Fruit fly (Drosophila melanogaster): Measurements from ENCODE around the gene CG4069.

Gene CG4069

dm6 chr3L:12566065-12566730 lies 29.1 kb upstream of the CG4069 start (continued):
- TF ChIP-seq CG43689 (GFP tag; IDR thresholded peaks at IDR 0.05) = peak; percentile 32; the same call in 1 of the 2 replicates
- TF ChIP-seq sima (GFP tag; optimal IDR thresholded peaks at IDR 0.05) = no peak
- peak in 1 of 2 experiments; percentile 97 for TF ChIP-seq tll (GFP tag; optimal IDR thresholded peaks at IDR 0.05)
- TF ChIP-seq cad (GFP tag; optimal IDR thresholded peaks at IDR 0.05) = peak; percentile 67
- peak; percentile 73 for TF ChIP-seq Hey (tag; optimal IDR thresholded peaks at IDR 0.05)
- TF ChIP-seq Ets97D (GFP tag; optimal IDR thresholded peaks at IDR 0.05) = no peak
- no peak for TF ChIP-seq otp (GFP tag; IDR thresholded peaks at IDR 0.05)
- TF ChIP-seq pzg (GFP tag; optimal IDR thresholded peaks at IDR 0.05) = no peak
- TF ChIP-seq CG31224 (GFP tag; IDR thresholded peaks at IDR 0.05) = no peak
- no peak for TF ChIP-seq tna (GFP tag; IDR thresholded peaks at IDR 0.05; ENCODE audit: partially characterized antibody)
- no peak for TF ChIP-seq gro (GFP tag; optimal IDR thresholded peaks at IDR 0.05)
- no peak for TF ChIP-seq CG15011 (GFP tag; optimal IDR thresholded peaks at IDR 0.05)
- no peak for TF ChIP-seq Trl (optimal IDR thresholded peaks at IDR 0.05)
- TF ChIP-seq Trl (GFP tag; optimal IDR thresholded peaks at IDR 0.05) = no peak
- TF ChIP-seq Med (GFP tag) = no peak
- TF ChIP-seq en (GFP tag; optimal IDR thresholded peaks at IDR 0.05) = no peak
- TF ChIP-seq CG18476 (GFP tag; optimal IDR thresholded peaks at IDR 0.05) = no peak
- TF ChIP-seq ERR (GFP tag; optimal IDR thresholded peaks at IDR 0.05) = no peak
- no peak for TF ChIP-seq CG15269 (tag; optimal IDR thresholded peaks at IDR 0.05)
- no peak for TF ChIP-seq NFAT (GFP tag; IDR thresholded peaks at IDR 0.05)
- TF ChIP-seq lbe (GFP tag; optimal IDR thresholded peaks at IDR 0.05) = no peak
- TF ChIP-seq mld (GFP tag; IDR thresholded peaks at IDR 0.05; ENCODE audit: partially characterized antibody) = no peak
- TF ChIP-seq CG33213 (GFP tag; optimal IDR thresholded peaks at IDR 0.05) = no peak
- no peak for TF ChIP-seq knrl (GFP tag; IDR thresholded peaks at IDR 0.05; ENCODE audit: partially characterized antibody)
- TF ChIP-seq ro (GFP tag; IDR thresholded peaks at IDR 0.05) = no peak
- TF ChIP-seq repo (GFP tag; optimal IDR thresholded peaks at IDR 0.05) = no peak
- TF ChIP-seq CG7372 (GFP tag; IDR thresholded peaks at IDR 0.05) = no peak
- TF ChIP-seq cg (GFP tag; optimal IDR thresholded peaks at IDR 0.05) = peak; percentile 44
- 0 out of 4 replicates have a peak, but pooled peaks have one; percentile 14 for TF ChIP-seq chinmo (GFP tag; IDR thresholded peaks at IDR 0.05; ENCODE audit: partially characterized antibody)
- no peak for TF ChIP-seq CG7963 (GFP tag; IDR thresholded peaks at IDR 0.05; ENCODE audit: partially characterized antibody)
- TF ChIP-seq CG3163 (GFP tag; optimal IDR thresholded peaks at IDR 0.05) = no peak
- no peak for TF ChIP-seq row (GFP tag; IDR thresholded peaks at IDR 0.05)
- TF ChIP-seq sim (GFP tag; IDR thresholded peaks at IDR 0.05) = no peak
- no peak for TF ChIP-seq CG14667 (GFP tag; IDR thresholded peaks at IDR 0.05)

dm6 chr3L:12565422-12565821 lies 28.3 kb upstream of the CG4069 start:
- TF ChIP-seq CG1602 (GFP tag; optimal IDR thresholded peaks at IDR 0.05) (peak; percentile 10), CG15269 (tag; optimal IDR thresholded peaks at IDR 0.05) (no peak), eve (GFP tag; optimal IDR thresholded peaks at IDR 0.05) (peak in 1 of 2 experiments; percentile 50), CG7839 (tag; optimal IDR thresholded peaks at IDR 0.05) (peak; percentile 27), fd96Cb (tag; optimal IDR thresholded peaks at IDR 0.05) (no peak), lola (GFP tag; optimal IDR thresholded peaks at IDR 0.05) (peak in 1 of 3 experiments; percentile 35), CG14710 (tag; optimal IDR thresholded peaks at IDR 0.05) (peak; percentile 22), nerfin-1 (tag; optimal IDR thresholded peaks at IDR 0.05) (peak; percentile 14), ewg (GFP tag; optimal IDR thresholded peaks at IDR 0.05) (peak; percentile 7), stwl (tag; optimal IDR thresholded peaks at IDR 0.05) (no peak), nerfin-2 (GFP tag; IDR thresholded peaks at IDR 0.05; ENCODE audit: partially characterized antibody) (no peak), CG17361 (GFP tag; IDR thresholded peaks at IDR 0.05) (peak; percentile 72), CG11504 (tag; optimal IDR thresholded peaks at IDR 0.05) (peak; percentile 25), CG7556 (GFP tag; optimal IDR thresholded peaks at IDR 0.05) (peak; percentile 34), dmrt99B (tag; optimal IDR thresholded peaks at IDR 0.05) (peak; percentile 32), CG10979 (tag; optimal IDR thresholded peaks at IDR 0.05) (peak; percentile 43), row (GFP tag; IDR thresholded peaks at IDR 0.05) (0 out of 3 replicates have a peak, but pooled peaks have one; percentile 6), CG2712 (tag; optimal IDR thresholded peaks at IDR 0.05) (peak; percentile 38), C15 (GFP tag; IDR thresholded peaks at IDR 0.05) (no peak)
